Worm (Caenorhabditis elegans) whole organism, L4/young adult: ENCODE data around the gene ZC196.4.

ENCODE experiments used
- dao-5 ChIP-seq: sonication (generic microtip); optimal IDR thresholded peaks from 2 replicates; lab custom pipeline; 2016; ENCODE audit warnings: missing genotype, missing genetic modification characterization, moderate library complexity, missing compliant biosample characterization
- him-1 ChIP-seq: sonication (generic microtip); optimal IDR thresholded peaks from 2 replicates; lab custom pipeline; 2016; ENCODE audit warnings: missing genotype, missing genetic modification reagents, missing genetic modification characterization, missing compliant biosample characterization

- TF ChIP-seq him-1 (tag; lab: Kevin White, UChicago) (no peak), dao-5 (tag; lab: Kevin White, UChicago) (no peak)
Measured at ce11 chrV:8784485-8784884, 51.6 kb downstream of the ZC196.4 start.
